Fruit fly (Drosophila melanogaster): ENCODE measurements around the gene CG15571.

CG15571 gene

DNA sequence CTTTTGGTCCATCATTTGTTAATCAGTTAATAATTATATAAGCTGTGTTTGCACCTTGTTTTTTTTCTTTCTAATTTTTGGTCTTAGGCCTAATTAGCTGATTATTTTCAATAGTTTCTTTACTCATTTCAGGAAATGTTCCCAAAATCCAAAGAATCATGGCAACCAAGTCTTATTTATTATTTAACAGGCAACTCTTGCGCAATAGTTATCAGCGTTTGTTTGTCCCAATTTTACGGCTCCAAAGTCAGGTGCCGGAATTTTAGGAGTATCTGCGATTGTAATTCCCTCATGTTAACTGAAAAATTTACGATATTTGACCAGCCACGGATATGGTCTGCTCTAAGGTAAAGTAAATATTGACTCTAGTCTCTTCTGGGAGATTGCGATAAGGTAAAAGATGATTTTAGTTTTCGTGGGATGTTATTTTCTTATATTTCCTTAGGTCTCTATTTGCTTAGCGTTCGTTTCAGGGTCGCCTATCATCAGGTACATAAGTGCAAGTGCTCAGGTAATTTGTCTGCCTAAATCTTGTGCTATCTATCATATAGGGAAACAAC, 14.9 kb downstream of the CG15571 start (continued):
- peak; percentile 46 for TF ChIP-seq wek (GFP tag; optimal IDR thresholded peaks at IDR 0.05)
- peak in 1 of 2 experiments; percentile 25 for TF ChIP-seq bsh (GFP tag; optimal IDR thresholded peaks at IDR 0.05)
- peak; percentile 49; the same call in 1 of the 2 replicates for TF ChIP-seq CG14014 (GFP tag; IDR thresholded peaks at IDR 0.05)
- TF ChIP-seq gem (tag; optimal IDR thresholded peaks at IDR 0.05) = peak; percentile 49
- no peak for TF ChIP-seq en (GFP tag; optimal IDR thresholded peaks at IDR 0.05)
- peak; percentile 12 for TF ChIP-seq CG10267 (tag; optimal IDR thresholded peaks at IDR 0.05)
- TF ChIP-seq sr (GFP tag; IDR thresholded peaks at IDR 0.05) = no peak
- peak; percentile 30 for TF ChIP-seq Kr (GFP tag; optimal IDR thresholded peaks at IDR 0.05)
- TF ChIP-seq sqz (GFP tag; optimal IDR thresholded peaks at IDR 0.05) = peak; percentile 59
- peak; percentile 14 for TF ChIP-seq CG6765 (GFP tag; optimal IDR thresholded peaks at IDR 0.05)
- TF ChIP-seq her (GFP tag; optimal IDR thresholded peaks at IDR 0.05) = peak; percentile 4
- peak; percentile 44 for TF ChIP-seq CG13894 (tag; optimal IDR thresholded peaks at IDR 0.05)
- TF ChIP-seq CG8281 (tag; optimal IDR thresholded peaks at IDR 0.05) = peak; percentile 15
- TF ChIP-seq Sox100B (GFP tag; optimal IDR thresholded peaks at IDR 0.05) = peak; percentile 39
- TF ChIP-seq CG8290 (GFP tag; optimal IDR thresholded peaks at IDR 0.05) = peak; percentile 2
- TF ChIP-seq CG8290 (tag; optimal IDR thresholded peaks at IDR 0.05) = peak; percentile 13 to 46
- TF ChIP-seq CoRest (tag; optimal IDR thresholded peaks at IDR 0.05) = no peak
- TF ChIP-seq CG12299 (tag; optimal IDR thresholded peaks at IDR 0.05) = peak; percentile 53
- no peak for TF ChIP-seq Hr3 (GFP tag; optimal IDR thresholded peaks at IDR 0.05)
- peak; percentile 16 for TF ChIP-seq CG6254 (GFP tag; optimal IDR thresholded peaks at IDR 0.05)
- peak; percentile 25 for TF ChIP-seq Blimp-1 (GFP tag; optimal IDR thresholded peaks at IDR 0.05)
- peak; percentile 70 for TF ChIP-seq BtbVII (GFP tag; optimal IDR thresholded peaks at IDR 0.05)
- TF ChIP-seq zfh2 (GFP tag; optimal IDR thresholded peaks at IDR 0.05) = no peak
- peak; percentile 40 for TF ChIP-seq unpg (GFP tag; optimal IDR thresholded peaks at IDR 0.05)
- peak; percentile 48 for TF ChIP-seq CG6854 (GFP tag; optimal IDR thresholded peaks at IDR 0.05)
- peak; percentile 4 for TF ChIP-seq Six4 (GFP tag; optimal IDR thresholded peaks at IDR 0.05)
- TF ChIP-seq tll (GFP tag; optimal IDR thresholded peaks at IDR 0.05) = peak in 1 of 2 experiments; percentile 84
- TF ChIP-seq CG18262 (tag; optimal IDR thresholded peaks at IDR 0.05) = peak; percentile 43
- peak; percentile 35 for TF ChIP-seq HmgZ (tag; optimal IDR thresholded peaks at IDR 0.05)
- no peak for TF ChIP-seq CG17829 (tag; optimal IDR thresholded peaks at IDR 0.05)
- TF ChIP-seq CG12236 (GFP tag; optimal IDR thresholded peaks at IDR 0.05) = peak; percentile 24
- TF ChIP-seq CG12769 (tag; optimal IDR thresholded peaks at IDR 0.05) = peak; percentile 10
- TF ChIP-seq Vsx1 (GFP tag; optimal IDR thresholded peaks at IDR 0.05) = peak; percentile 45
- TF ChIP-seq Abd-B (GFP tag; optimal IDR thresholded peaks at IDR 0.05) = no peak
- TF ChIP-seq CG15479 (GFP tag; optimal IDR thresholded peaks at IDR 0.05) = peak; percentile 74
- TF ChIP-seq CG10274 (GFP tag; optimal IDR thresholded peaks at IDR 0.05) = no peak
- peak; percentile 66 for TF ChIP-seq Hmr (GFP tag; optimal IDR thresholded peaks at IDR 0.05)
- TF ChIP-seq CG17612 (GFP tag; IDR thresholded peaks at IDR 0.05) = no peak
- TF ChIP-seq CG7987 (GFP tag; optimal IDR thresholded peaks at IDR 0.05) = peak; percentile 78
- no peak for TF ChIP-seq Antp (GFP tag; optimal IDR thresholded peaks at IDR 0.05)
- TF ChIP-seq CG30020 (tag; optimal IDR thresholded peaks at IDR 0.05) = no peak
- no peak for TF ChIP-seq Rfx (GFP tag; IDR thresholded peaks at IDR 0.05)
- peak; percentile 51 for TF ChIP-seq ac (GFP tag; optimal IDR thresholded peaks at IDR 0.05)
- TF ChIP-seq Pdp1 (GFP tag; optimal IDR thresholded peaks at IDR 0.05) = peak; percentile 10 to 90
- no peak for TF ChIP-seq CG2129 (GFP tag; IDR thresholded peaks at IDR 0.05; ENCODE audit: partially characterized antibody)
- TF ChIP-seq CG14050 (GFP tag; IDR thresholded peaks at IDR 0.05) = no peak
- TF ChIP-seq CG30403 (GFP tag; optimal IDR thresholded peaks at IDR 0.05) = no peak
- TF ChIP-seq zen (tag; optimal IDR thresholded peaks at IDR 0.05) = peak; percentile 34
- no peak for TF ChIP-seq CG9817 (tag; optimal IDR thresholded peaks at IDR 0.05)

Measured in whole organism, embryonic.